Fruit fly (Drosophila melanogaster): ENCODE results near the gene tow.

tow gene

DNA sequence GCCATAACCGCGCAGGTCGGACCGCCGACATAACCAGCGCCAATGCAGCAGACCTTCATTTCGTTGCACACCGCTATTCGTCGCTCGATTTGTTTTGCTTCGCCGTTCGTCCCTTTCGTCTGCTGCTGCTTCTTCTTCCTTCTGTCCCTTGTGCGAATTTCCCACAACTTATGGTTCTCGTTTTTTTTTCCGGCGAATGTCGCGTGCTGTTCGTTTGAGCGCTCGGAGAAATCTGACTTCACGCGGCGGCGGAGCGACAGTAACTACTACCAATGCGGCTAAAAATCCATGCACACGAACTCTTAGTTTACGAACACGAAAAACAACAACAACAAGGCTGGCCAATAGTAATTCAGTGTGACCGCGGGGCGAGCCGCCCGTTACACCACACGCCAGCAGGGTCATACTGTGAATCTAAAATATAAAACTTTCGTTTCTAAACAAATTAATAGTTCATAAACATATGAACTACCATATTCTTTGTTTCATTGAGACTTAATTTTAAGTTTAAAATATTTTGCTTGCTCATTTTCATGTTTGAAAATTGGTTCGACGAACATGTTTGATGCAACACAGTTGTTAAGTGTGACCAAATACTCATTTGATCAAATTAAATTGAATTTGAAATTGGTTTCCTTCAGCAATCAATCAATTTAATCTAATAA, 22.0 kb downstream of the tow start, which contains the start of gene sgl (continued):
- TF ChIP-seq shn (GFP tag; optimal IDR thresholded peaks at IDR 0.05), result peak; percentile 10
- TF ChIP-seq CG31388 (GFP tag; optimal IDR thresholded peaks at IDR 0.05), result no peak
- TF ChIP-seq CG12659 (GFP tag; optimal IDR thresholded peaks at IDR 0.05), result peak; percentile 66
- TF ChIP-seq Oaz (GFP tag; IDR thresholded peaks at IDR 0.05), result no peak
- peak; percentile 100 for TF ChIP-seq Jarid2 (GFP tag; optimal IDR thresholded peaks at IDR 0.05)
- no peak for TF ChIP-seq maf-S (GFP tag; optimal IDR thresholded peaks at IDR 0.05)
- peak; percentile 76 for TF ChIP-seq CG8290 (GFP tag; optimal IDR thresholded peaks at IDR 0.05)
- peak; percentile 69 to 81 for TF ChIP-seq CG8290 (tag; optimal IDR thresholded peaks at IDR 0.05)
- peak; percentile 52 for TF ChIP-seq Elba2 (GFP tag; optimal IDR thresholded peaks at IDR 0.05)
- no peak for TF ChIP-seq Hr78 (GFP tag; optimal IDR thresholded peaks at IDR 0.05)
- no peak for TF ChIP-seq Hr39 (optimal IDR thresholded peaks at IDR 0.05)
- TF ChIP-seq CG12744 (GFP tag; optimal IDR thresholded peaks at IDR 0.05), result peak; percentile 0
- TF ChIP-seq jing (GFP tag; optimal IDR thresholded peaks at IDR 0.05), result peak; percentile 72
- TF ChIP-seq chinmo (GFP tag; IDR thresholded peaks at IDR 0.05; ENCODE audit: partially characterized antibody), result peak; percentile 93; the same call in 3 of the 4 replicates
- TF ChIP-seq CG6854 (GFP tag; optimal IDR thresholded peaks at IDR 0.05), result peak; percentile 13
- TF ChIP-seq emc (GFP tag; optimal IDR thresholded peaks at IDR 0.05), result no peak
- TF ChIP-seq CkIIα-i1 (GFP tag; IDR thresholded peaks at IDR 0.05), result no peak
- TF ChIP-seq CG1647 (GFP tag; optimal IDR thresholded peaks at IDR 0.05), result peak; percentile 5
- TF ChIP-seq CG7786 (GFP tag; optimal IDR thresholded peaks at IDR 0.05), result peak; percentile 18
- no peak for TF ChIP-seq CG12155 (GFP tag; optimal IDR thresholded peaks at IDR 0.05)
- TF ChIP-seq CG11093 (GFP tag; IDR thresholded peaks at IDR 0.05), result no peak
- TF ChIP-seq CG16863 (GFP tag; optimal IDR thresholded peaks at IDR 0.05), result no peak
- TF ChIP-seq CG3407 (GFP tag; optimal IDR thresholded peaks at IDR 0.05), result no peak
- TF ChIP-seq Dip2 (GFP tag; IDR thresholded peaks at IDR 0.05), result no peak
- no peak for TF ChIP-seq Atf3 (GFP tag; optimal IDR thresholded peaks at IDR 0.05)
- no peak for TF ChIP-seq unpg (GFP tag; optimal IDR thresholded peaks at IDR 0.05)
- no peak for TF ChIP-seq fd64A (GFP tag; optimal IDR thresholded peaks at IDR 0.05)
- no peak for TF ChIP-seq MBD-R2 (GFP tag; IDR thresholded peaks at IDR 0.05)
- 0 out of 3 replicates have a peak, but pooled peaks have one; percentile 6 for TF ChIP-seq CG17361 (GFP tag; IDR thresholded peaks at IDR 0.05)
- TF ChIP-seq Asciz (GFP tag; optimal IDR thresholded peaks at IDR 0.05), result no peak
- no peak for TF ChIP-seq lola (GFP tag; optimal IDR thresholded peaks at IDR 0.05)
- TF ChIP-seq pfk (GFP tag; optimal IDR thresholded peaks at IDR 0.05), result peak; percentile 26
- peak; percentile 1 for TF ChIP-seq CG4854 (GFP tag; optimal IDR thresholded peaks at IDR 0.05)
- TF ChIP-seq exex (tag; optimal IDR thresholded peaks at IDR 0.05), result peak; percentile 19
- TF ChIP-seq CG8765 (GFP tag; IDR thresholded peaks at IDR 0.05), result 0 out of 2 replicates have a peak, but pooled peaks have one; percentile 5
- peak; percentile 50; the same call in 1 of the 2 replicates for TF ChIP-seq sna (GFP tag; IDR thresholded peaks at IDR 0.05; ENCODE audit: partially characterized antibody)
- TF ChIP-seq Deaf1 (tag; optimal IDR thresholded peaks at IDR 0.05), result peak; percentile 99
- no peak for TF ChIP-seq yki (optimal IDR thresholded peaks at IDR 0.05)
- TF ChIP-seq Lhr (GFP tag; optimal IDR thresholded peaks at IDR 0.05), result peak; percentile 98
- TF ChIP-seq sug (tag; optimal IDR thresholded peaks at IDR 0.05), result peak; percentile 37
- TF ChIP-seq CG10209 (GFP tag; optimal IDR thresholded peaks at IDR 0.05), result no peak
- TF ChIP-seq sr (GFP tag; IDR thresholded peaks at IDR 0.05), result no peak
- no peak for TF ChIP-seq CG7357 (GFP tag; IDR thresholded peaks at IDR 0.05)
- no peak for TF ChIP-seq trh (GFP tag; optimal IDR thresholded peaks at IDR 0.05)
- peak; percentile 65 for TF ChIP-seq dm (GFP tag; optimal IDR thresholded peaks at IDR 0.05)
- TF ChIP-seq sqz (GFP tag; optimal IDR thresholded peaks at IDR 0.05), result peak; percentile 81
- TF ChIP-seq al (GFP tag; IDR thresholded peaks at IDR 0.05), result no peak
- TF ChIP-seq CG16813 (GFP tag; IDR thresholded peaks at IDR 0.05; ENCODE audit: partially characterized antibody), result 0 out of 3 replicates have a peak, but pooled peaks have one; percentile 25
- no peak for TF ChIP-seq CG11696 (GFP tag; IDR thresholded peaks at IDR 0.05)
- TF ChIP-seq Rfx (GFP tag; IDR thresholded peaks at IDR 0.05), result peak; percentile 69
- TF ChIP-seq CG4282 (GFP tag; optimal IDR thresholded peaks at IDR 0.05), result no peak
